Worm (Caenorhabditis elegans) whole organism, L3 larva: Measurements from ENCODE around the gene rrc-1.

Source experiments
- ama-1 ChIP-seq: fragments of 150-350 bp; optimal IDR thresholded peaks from 2 replicates; lab custom pipeline; 2018
- ceh-16 ChIP-seq: sonication (generic microtip); optimal IDR thresholded peaks from 2 replicates; lab custom pipeline; 2017; ENCODE audit warnings: missing biosample characterization, missing genetic modification characterization
- daf-12 ChIP-seq: fragments of 150-350 bp; optimal IDR thresholded peaks from 2 replicates; lab custom pipeline; 2014; ENCODE audit warnings: missing biosample characterization, missing genetic modification reagents, missing genetic modification characterization
- egl-27 ChIP-seq: sonication (generic microtip); optimal IDR thresholded peaks from 4 replicates; lab custom pipeline; 2017; ENCODE audit warnings: missing biosample characterization, missing genetic modification reagents, missing genetic modification characterization
- egl-5 ChIP-seq: fragments of 150-350 bp; optimal IDR thresholded peaks from 2 replicates; lab custom pipeline; 2017; ENCODE audit warnings: missing biosample characterization, missing genetic modification reagents, missing genetic modification characterization, inconsistent platforms
- elt-1 ChIP-seq: fragments of 150-350 bp; optimal IDR thresholded peaks from 2 replicates; lab custom pipeline; 2014; ENCODE audit warnings: missing biosample characterization, missing genetic modification characterization
- elt-2 ChIP-seq: sonication (generic microtip); optimal IDR thresholded peaks from 2 replicates; lab custom pipeline; 2016; ENCODE audit warnings: missing genetic modification reagents, mild to moderate bottlenecking, missing genetic modification characterization, missing compliant biosample characterization
- fkh-2 ChIP-seq: fragments of 150-350 bp; optimal IDR thresholded peaks from 2 replicates; lab custom pipeline; 2014; ENCODE audit warnings: missing biosample characterization, missing genetic modification reagents, missing genetic modification characterization
- jun-1 ChIP-seq: fragments of 150-350 bp; optimal IDR thresholded peaks from 2 replicates; lab custom pipeline; 2014; ENCODE audit warnings: missing biosample characterization, missing genetic modification reagents, missing genetic modification characterization
- lin-15B ChIP-seq: fragments of 150-350 bp; optimal IDR thresholded peaks from 2 replicates; lab custom pipeline; 2014; ENCODE audit warnings: missing biosample characterization, missing genetic modification characterization
- lin-39 ChIP-seq: fragments of 150-350 bp; optimal IDR thresholded peaks from 2 replicates; lab custom pipeline; 2018; ENCODE audit warnings: missing biosample characterization, missing genetic modification reagents, missing genetic modification characterization
- mml-1 ChIP-seq: fragments of 150-350 bp; sonication (generic microtip); optimal IDR thresholded peaks from 3 replicates; lab custom pipeline; 2014; ENCODE audit warnings: missing biosample characterization, missing genetic modification characterization
- nfya-1 ChIP-seq: sonication (generic microtip); optimal IDR thresholded peaks from 2 replicates; lab custom pipeline; 2017; ENCODE audit warnings: missing genetic modification characterization, mild to moderate bottlenecking, missing compliant biosample characterization, antibody characterized with exemption, moderate library complexity; ENCODE audit not compliant: insufficient read depth
- nhr-12 ChIP-seq: fragments of 150-350 bp; optimal IDR thresholded peaks from 2 replicates; lab custom pipeline; 2014; ENCODE audit warnings: missing biosample characterization, missing genetic modification characterization
- nhr-23 ChIP-seq: fragments of 150-350 bp; optimal IDR thresholded peaks from 2 replicates; lab custom pipeline; 2014; ENCODE audit warnings: missing biosample characterization, missing genetic modification reagents, missing genetic modification characterization
- nhr-237 ChIP-seq: fragments of 150-350 bp; optimal IDR thresholded peaks from 2 replicates; lab custom pipeline; 2014; ENCODE audit warnings: missing biosample characterization, missing genetic modification characterization
- nhr-25 ChIP-seq: sonication (generic microtip); optimal IDR thresholded peaks from 2 replicates; lab custom pipeline; 2017; ENCODE audit warnings: missing biosample characterization, missing genetic modification characterization
- nhr-43 ChIP-seq: sonication (generic microtip); optimal IDR thresholded peaks from 2 replicates; lab custom pipeline; 2016; ENCODE audit warnings: mild to moderate bottlenecking, missing genetic modification characterization, missing compliant biosample characterization; ENCODE audit not compliant: poor library complexity, severe bottlenecking
- nhr-67 ChIP-seq: fragments of 150-350 bp; optimal IDR thresholded peaks from 2 replicates; lab custom pipeline; 2014; ENCODE audit warnings: missing biosample characterization, missing genetic modification characterization
- nhr-76 ChIP-seq: fragments of 150-350 bp; sonication (generic microtip); optimal IDR thresholded peaks from 5 replicates; lab custom pipeline; 2014; ENCODE audit warnings: missing biosample characterization, missing genetic modification characterization
- nhr-77 ChIP-seq: fragments of 150-350 bp; optimal IDR thresholded peaks from 2 replicates; lab custom pipeline; 2014; ENCODE audit warnings: missing biosample characterization, missing genetic modification characterization
- pha-4 ChIP-seq: fragments of 150-350 bp; optimal IDR thresholded peaks from 2 replicates; lab custom pipeline; 2014; ENCODE audit warnings: missing biosample characterization, missing genetic modification reagents, missing genetic modification characterization
- pqm-1 ChIP-seq: fragments of 150-350 bp; optimal IDR thresholded peaks from 2 replicates; lab custom pipeline; 2017; ENCODE audit warnings: missing biosample characterization, missing genetic modification characterization, inconsistent platforms
- sea-2 ChIP-seq: fragments of 150-350 bp; sonication (generic microtip); optimal IDR thresholded peaks from 4 replicates; lab custom pipeline; 2014; ENCODE audit warnings: missing biosample characterization, missing genetic modification reagents, missing genetic modification characterization
- skn-1 ChIP-seq: fragments of 150-350 bp; optimal IDR thresholded peaks from 2 replicates; lab custom pipeline; 2014; ENCODE audit warnings: missing biosample characterization, missing genetic modification characterization
- unc-39 ChIP-seq: sonication (generic microtip); optimal IDR thresholded peaks from 4 replicates; lab custom pipeline; 2017; ENCODE audit warnings: missing biosample characterization, missing genetic modification characterization
- unc-62 ChIP-seq: fragments of 150-350 bp; sonication (generic microtip); optimal IDR thresholded peaks from 4 replicates; lab custom pipeline; 2014; ENCODE audit warnings: missing biosample characterization, missing genetic modification reagents, missing genetic modification characterization
- zag-1 ChIP-seq: fragments of 150-350 bp; optimal IDR thresholded peaks from 2 replicates; lab custom pipeline; 2014; ENCODE audit warnings: missing biosample characterization, missing genetic modification characterization
- ztf-11 ChIP-seq: fragments of 150-350 bp; optimal IDR thresholded peaks from 2 replicates; lab custom pipeline; 2014; ENCODE audit warnings: missing biosample characterization, missing genetic modification characterization
- ztf-4 ChIP-seq: fragments of 150-350 bp; optimal IDR thresholded peaks from 2 replicates; lab custom pipeline; 2014; ENCODE audit warnings: missing biosample characterization, missing genetic modification characterization

The rrc-1 gene

DNA sequence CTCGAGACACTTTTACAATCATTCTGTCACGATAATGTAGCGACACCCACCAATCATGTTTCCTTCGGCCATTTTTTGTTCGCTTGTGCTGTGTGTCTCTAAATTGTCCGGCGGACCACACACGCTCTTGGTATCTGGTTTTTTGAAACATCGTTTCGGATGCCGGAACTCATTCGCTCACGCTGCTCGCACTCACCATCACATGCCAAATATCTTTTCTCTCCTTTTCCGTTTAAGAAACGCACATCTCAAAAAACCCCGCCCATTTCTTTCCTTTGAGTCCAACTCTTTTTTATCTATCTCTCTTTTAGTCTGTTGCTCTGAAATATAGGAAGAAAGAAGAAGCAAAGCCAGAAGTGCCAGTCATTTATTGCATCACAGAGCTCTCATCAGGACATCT lies 32.6 kb downstream of the rrc-1 start, which contains the start of gene F36G3.3 (continued):
- no peak for TF ChIP-seq unc-39 (tag; lab: Kevin White, UChicago)

- TF ChIP-seq lin-39 (no peak), egl-27 (tag; lab: Kevin White, UChicago) (no peak), lin-15B (tag; lab: Kevin White, UChicago) (no peak), skn-1 (tag; lab: Kevin White, UChicago) (no peak)
These were observed 35.0 kb downstream of the rrc-1 start for ce11 chrX:9796063-9796462.

DNA sequence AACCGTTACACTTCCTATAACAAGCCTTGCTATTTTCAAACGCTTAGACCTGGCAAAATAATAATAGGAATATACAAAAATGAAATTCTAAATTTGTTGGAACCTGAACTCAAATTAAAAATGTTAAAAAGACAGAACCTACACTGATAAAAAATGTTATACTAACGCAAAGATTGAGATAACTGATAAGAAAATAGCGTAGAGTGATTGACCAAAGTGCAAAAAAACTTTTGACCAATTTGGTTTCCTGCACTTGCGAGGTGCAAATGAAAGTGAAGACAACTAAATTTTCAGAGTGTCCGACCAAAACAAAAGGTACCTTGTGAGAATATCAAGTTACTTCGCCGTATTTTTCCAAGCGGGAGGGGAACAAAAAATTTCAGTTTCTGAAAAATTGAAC lies 35.5 kb downstream of the rrc-1 start:
- TF ChIP-seq fkh-2 (tag; lab: Kevin White, UChicago): no peak
- peak; percentile 62 for TF ChIP-seq elt-2 (tag; lab: Kevin White, UChicago)

DNA sequence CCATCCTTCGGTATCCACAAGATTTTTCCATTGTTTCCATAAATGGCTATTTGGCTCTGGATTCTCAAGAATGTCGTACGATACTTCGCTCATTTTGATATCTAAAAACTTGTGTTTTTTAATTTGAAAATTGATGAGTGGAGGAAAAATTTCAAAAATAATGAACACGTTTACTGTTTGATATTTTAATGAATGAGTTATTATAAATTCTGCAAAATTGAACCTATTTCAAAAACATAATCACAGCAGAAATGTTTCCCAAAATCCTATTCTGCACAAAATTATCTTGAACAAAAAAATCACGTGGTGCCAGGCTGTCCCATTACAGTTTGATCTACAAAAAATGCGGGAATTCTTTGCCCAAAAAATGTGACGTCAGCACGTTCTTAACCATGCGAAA lies 36.9 kb downstream of the rrc-1 start, which contains the start of gene F36G3.2:
Gene F36G3.2, minus strand, starts transcription at position 101 of the 400 bp plus-strand sequence.
- TF ChIP-seq mml-1 (tag; lab: Kevin White, UChicago): no peak
- no peak for TF ChIP-seq nhr-23 (tag; lab: Kevin White, UChicago)
- TF ChIP-seq sea-2 (GFP tag; lab: Kevin White, UChicago): no peak
- TF ChIP-seq pqm-1 (tag; lab: Kevin White, UChicago): no peak
- TF ChIP-seq nhr-76 (tag; lab: Kevin White, UChicago): no peak
- TF ChIP-seq unc-62: no peak
- no peak for TF ChIP-seq elt-1
- no peak for TF ChIP-seq nfya-1 (tag; lab: Kevin White, UChicago)
- no peak for TF ChIP-seq nhr-237 (tag; lab: Kevin White, UChicago)
- TF ChIP-seq lin-39: no peak
- no peak for TF ChIP-seq fkh-2 (tag; lab: Kevin White, UChicago)
- TF ChIP-seq nhr-12: no peak
- TF ChIP-seq egl-27 (tag; lab: Kevin White, UChicago): no peak
- TF ChIP-seq daf-12 (tag; lab: Kevin White, UChicago): no peak
- TF ChIP-seq ztf-4 (tag; lab: Kevin White, UChicago): no peak
- no peak for TF ChIP-seq pha-4 (tag; lab: Kevin White, UChicago)
- TF ChIP-seq, all 47 proteins: peak for 0

ce11 chrX:9789110-9789509 lies 42.0 kb downstream of the rrc-1 start, which contains the start of gene F36G3.1:
Gene F36G3.1, minus strand, starts transcription at chrX:9789210.
- TF ChIP-seq nhr-43 (no peak), nhr-25 (no peak), fkh-2 (tag; lab: Kevin White, UChicago) (no peak), ztf-11 (tag; lab: Kevin White, UChicago) (no peak), jun-1 (tag; lab: Kevin White, UChicago) (no peak), zag-1 (tag; lab: Kevin White, UChicago) (no peak), pqm-1 (tag; lab: Kevin White, UChicago) (no peak), ama-1 (lab: Kevin White, UChicago) (no peak), nhr-76 (tag; lab: Kevin White, UChicago) (no peak), egl-5 (tag; lab: Kevin White, UChicago) (no peak), lin-15B (tag; lab: Kevin White, UChicago) (no peak), ceh-16 (tag; lab: Kevin White, UChicago) (no peak), nhr-67 (no peak), elt-1 (no peak), pha-4 (tag; lab: Kevin White, UChicago) (no peak)

DNA sequence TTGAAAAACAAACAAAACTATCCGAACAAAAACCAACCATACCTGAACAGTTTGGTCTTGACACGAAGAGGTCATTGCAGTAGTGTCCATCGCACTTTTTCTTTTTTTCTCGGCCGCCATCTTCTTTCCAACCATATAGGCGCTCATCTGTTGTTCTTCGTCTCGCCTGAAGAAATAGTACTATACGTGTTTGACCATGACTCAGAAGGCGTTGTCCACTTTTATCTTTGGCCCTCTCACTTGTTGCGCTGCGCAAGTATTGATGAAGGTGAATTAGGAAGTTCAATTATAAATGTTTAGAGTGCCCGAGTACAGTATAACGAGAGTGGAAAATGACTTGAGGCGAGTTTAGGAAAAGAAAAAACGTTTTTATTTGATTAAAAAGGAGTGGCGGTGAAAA lies 45.2 kb downstream of the rrc-1 start:
- no peak for TF ChIP-seq nhr-77 (tag; lab: Kevin White, UChicago)
- TF ChIP-seq nhr-23 (tag; lab: Kevin White, UChicago): peak; percentile 64
- TF ChIP-seq jun-1 (tag; lab: Kevin White, UChicago): no peak
- TF ChIP-seq pha-4 (tag; lab: Kevin White, UChicago): peak; percentile 15
- no peak for TF ChIP-seq unc-62
- peak; percentile 33 for TF ChIP-seq nhr-25
